Fruit fly (Drosophila melanogaster) whole organism, embryonic: Measurements from ENCODE around the gene ida.

ENCODE experiments used
- Bgb ChIP-seq: fragments of 200-800 bp; sonication (Bioruptor generic); IDR thresholded peaks from 2 replicates; pipeline ENCODE4 v1.3.6; 2022; ENCODE audit warnings: missing biosample characterization, missing genetic modification characterization; ENCODE audit not compliant: partially characterized antibody
- CG11093 ChIP-seq: fragments of 200-800 bp; sonication (Bioruptor generic); IDR thresholded peaks from 3 replicates; pipeline ENCODE4 v1.3.6; 2022; ENCODE audit warnings: missing biosample characterization, missing genetic modification characterization
- CG11398 ChIP-seq: fragments of 200-800 bp; sonication (Bioruptor generic); optimal IDR thresholded peaks from 2 replicates; lab custom pipeline; 2016; ENCODE audit warnings: missing biosample characterization, missing genetic modification characterization
- CG11456 ChIP-seq: fragments of 200-800 bp; sonication (Bioruptor generic); IDR thresholded peaks from 3 replicates; pipeline ENCODE4 v1.3.6; 2022; ENCODE audit warnings: missing biosample characterization, missing genetic modification characterization
- CG11560 ChIP-seq: fragments of 200-800 bp; sonication (Bioruptor generic); IDR thresholded peaks from 3 replicates; pipeline ENCODE4 v1.3.6; 2022; ENCODE audit warnings: missing biosample characterization, missing genetic modification characterization
- CG11695 ChIP-seq: fragments of 200-800 bp; sonication (Bioruptor generic); IDR thresholded peaks from 3 replicates; pipeline ENCODE4 v1.3.6; 2022; ENCODE audit warnings: missing biosample characterization, missing genetic modification characterization
- CG14667 ChIP-seq: fragments of 200-800 bp; sonication (Bioruptor generic); IDR thresholded peaks from 2 replicates; pipeline ENCODE4 v1.3.6; 2022; ENCODE audit warnings: missing biosample characterization, missing genetic modification characterization
- CG1647 ChIP-seq: fragments of 200-800 bp; sonication (Bioruptor generic); optimal IDR thresholded peaks from 3 replicates; lab custom pipeline; 2016; ENCODE audit warnings: missing biosample characterization, missing genetic modification characterization
- CG17802 ChIP-seq: fragments of 200-800 bp; sonication (Bioruptor generic); optimal IDR thresholded peaks from 2 replicates; lab custom pipeline; 2018; ENCODE audit warnings: missing biosample characterization, mild to moderate bottlenecking, missing genetic modification characterization, moderate library complexity
- CG18262 ChIP-seq: fragments of 200-800 bp; optimal IDR thresholded peaks from 3 replicates; lab custom pipeline; 2019; ENCODE audit warnings: missing biosample characterization, mild to moderate bottlenecking, missing genetic modification characterization, moderate library complexity
- CG18476 ChIP-seq: fragments of 200-800 bp; sonication (Bioruptor generic); optimal IDR thresholded peaks from 2 replicates; lab custom pipeline; 2016; ENCODE audit warnings: missing biosample characterization, mild to moderate bottlenecking, missing genetic modification characterization
- CG2889 ChIP-seq: fragments of 200-800 bp; sonication (Bioruptor generic); IDR thresholded peaks from 3 replicates; pipeline ENCODE4 v1.3.6; 2022; ENCODE audit warnings: missing biosample characterization, missing genetic modification characterization
- CG30431 ChIP-seq: fragments of 200-800 bp; sonication (Bioruptor generic); optimal IDR thresholded peaks from 2 replicates; lab custom pipeline; 2017; ENCODE audit warnings: missing biosample characterization, missing genetic modification characterization
- CG31441 ChIP-seq: fragments of 200-800 bp; sonication (Bioruptor generic); IDR thresholded peaks from 2 replicates; pipeline ENCODE4 v1.3.6; 2022; ENCODE audit warnings: missing biosample characterization, missing genetic modification characterization
- CG3163 ChIP-seq: fragments of 200-800 bp; sonication (Bioruptor generic); optimal IDR thresholded peaks from 3 replicates; lab custom pipeline; 2016; ENCODE audit warnings: missing biosample characterization, missing genetic modification characterization
- CG33557 ChIP-seq: fragments of 200-800 bp; sonication (Bioruptor generic); optimal IDR thresholded peaks from 2 replicates; lab custom pipeline; 2019; ENCODE audit warnings: missing biosample characterization, mild to moderate bottlenecking, missing genetic modification characterization, moderate library complexity
- CG3847 ChIP-seq: fragments of 200-800 bp; sonication (Bioruptor generic); IDR thresholded peaks from 2 replicates; pipeline ENCODE4 v1.3.6; 2022; ENCODE audit warnings: missing biosample characterization, missing genetic modification characterization
- CG8089 ChIP-seq: fragments of 200-800 bp; sonication (Bioruptor generic); optimal IDR thresholded peaks from 3 replicates; lab custom pipeline; 2016; ENCODE audit warnings: missing biosample characterization, missing genetic modification characterization
- CG8765 ChIP-seq: fragments of 200-800 bp; sonication (Bioruptor generic); IDR thresholded peaks from 2 replicates; pipeline ENCODE4 v1.3.6; 2022; ENCODE audit warnings: missing biosample characterization, missing genetic modification characterization
- Drgx ChIP-seq: fragments of 200-800 bp; sonication (Bioruptor generic); IDR thresholded peaks from 2 replicates; pipeline ENCODE4 v1.3.6; 2022; ENCODE audit warnings: missing biosample characterization, missing genetic modification characterization
- Gsc ChIP-seq: fragments of 200-800 bp; sonication (Bioruptor generic); IDR thresholded peaks from 2 replicates; pipeline ENCODE4 v1.3.6; 2022; ENCODE audit warnings: missing biosample characterization, missing genetic modification characterization
- Hr39 ChIP-seq: fragments of >200 bp; optimal IDR thresholded peaks from 2 replicates; lab custom pipeline; 2017
- Hr51 ChIP-seq, 2 experiments: fragments of 200-800 bp; sonication (Bioruptor generic); optimal IDR thresholded peaks; 2 replicates in 1 of 2; 3 replicates in 1 of 2; lab custom pipeline; 2016 to 2018; ENCODE audit warnings: missing biosample characterization in 2 of 2, missing genetic modification characterization in 2 of 2, mild to moderate bottlenecking in 1 of 2, moderate library complexity in 1 of 2
- Hsf ChIP-seq: fragments of 200-800 bp; sonication (Bioruptor generic); optimal IDR thresholded peaks from 3 replicates; lab custom pipeline; 2016; ENCODE audit warnings: missing biosample characterization, missing genetic modification characterization
- Mes4 ChIP-seq: fragments of 200-800 bp; sonication (Bioruptor generic); optimal IDR thresholded peaks from 2 replicates; lab custom pipeline; 2016; ENCODE audit warnings: missing biosample characterization, missing genetic modification characterization
- NfI ChIP-seq: fragments of 200-800 bp; sonication (Bioruptor generic); optimal IDR thresholded peaks from 3 replicates; lab custom pipeline; 2018; ENCODE audit warnings: missing biosample characterization, mild to moderate bottlenecking, missing genetic modification characterization, moderate library complexity
- Pdp1 ChIP-seq, 2 experiments: fragments of 200-800 bp; sonication (Bioruptor generic); optimal IDR thresholded peaks; 3 replicates each; lab custom pipeline; 2016; ENCODE audit warnings: missing biosample characterization in 2 of 2, missing genetic modification characterization in 2 of 2, mild to moderate bottlenecking in 1 of 2, moderate library complexity in 1 of 2
- Sin3A ChIP-seq: fragments of >200 bp; optimal IDR thresholded peaks from 2 replicates; lab custom pipeline; 2018
- chif ChIP-seq, 2 experiments: fragments of 200-800 bp; sonication (Bioruptor generic); optimal IDR thresholded peaks; 3 replicates each; lab custom pipeline; 2016; ENCODE audit warnings: missing biosample characterization in 2 of 2, missing genetic modification characterization in 2 of 2
- dati ChIP-seq: fragments of 200-800 bp; sonication (Bioruptor generic); IDR thresholded peaks from 2 replicates; pipeline ENCODE4 v1.3.6; 2022; ENCODE audit warnings: missing biosample characterization, missing genetic modification characterization
- dmrt99B ChIP-seq: fragments of 200-800 bp; sonication (Bioruptor generic); optimal IDR thresholded peaks from 2 replicates; lab custom pipeline; 2018; ENCODE audit warnings: missing biosample characterization, mild to moderate bottlenecking, missing genetic modification characterization, moderate library complexity
- dpn ChIP-seq, 2 experiments: fragments of 200-800 bp; sonication (Bioruptor generic); optimal IDR thresholded peaks; 3 replicates each; lab custom pipeline; 2016; ENCODE audit warnings: missing biosample characterization in 2 of 2, missing genetic modification characterization in 2 of 2
- ems ChIP-seq: fragments of 200-800 bp; sonication (Bioruptor generic); optimal IDR thresholded peaks from 3 replicates; lab custom pipeline; 2016; ENCODE audit warnings: missing biosample characterization, missing genetic modification characterization
- gcm ChIP-seq: fragments of 200-800 bp; sonication (Bioruptor generic); optimal IDR thresholded peaks from 2 replicates; lab custom pipeline; 2019; ENCODE audit warnings: missing biosample characterization, mild to moderate bottlenecking, missing genetic modification characterization, moderate library complexity
- hb ChIP-seq: fragments of 200-800 bp; sonication (Bioruptor generic); IDR thresholded peaks from 3 replicates; pipeline ENCODE4 v1.3.6; 2022; ENCODE audit warnings: missing biosample characterization, missing genetic modification characterization; ENCODE audit not compliant: partially characterized antibody
- ind ChIP-seq: fragments of 200-800 bp; sonication (Bioruptor generic); optimal IDR thresholded peaks from 3 replicates; lab custom pipeline; 2016; ENCODE audit warnings: missing biosample characterization, missing genetic modification characterization
- jumu ChIP-seq: fragments of 200-800 bp; sonication (Bioruptor generic); optimal IDR thresholded peaks from 3 replicates; lab custom pipeline; 2016; ENCODE audit warnings: missing biosample characterization, missing genetic modification characterization
- lab ChIP-seq: fragments of 200-800 bp; sonication (Bioruptor generic); optimal IDR thresholded peaks from 3 replicates; lab custom pipeline; 2017; ENCODE audit warnings: missing biosample characterization, missing genetic modification characterization, mild to moderate bottlenecking, moderate library complexity, missing genetic modification reagents
- lmd ChIP-seq: fragments of 200-800 bp; sonication (Bioruptor generic); IDR thresholded peaks from 2 replicates; pipeline ENCODE4 v1.3.6; 2022; ENCODE audit warnings: missing biosample characterization, missing genetic modification characterization
- lov ChIP-seq, 2 experiments: fragments of 200-800 bp in 1 of 2; fragments of >200 bp in 1 of 2; sonication (Bioruptor generic) in 1 of 2; IDR thresholded peaks in 1 of 2; optimal IDR thresholded peaks in 1 of 2; 2 replicates in 1 of 2; 3 replicates in 1 of 2; pipeline versions ENCODE4 v1.3.6 to Lab custom; 2017 to 2022; ENCODE audit warnings: missing biosample characterization in 1 of 2, missing genetic modification characterization in 1 of 2
- mam ChIP-seq: fragments of 200-800 bp; sonication (Bioruptor generic); optimal IDR thresholded peaks from 3 replicates; lab custom pipeline; 2016; ENCODE audit warnings: missing biosample characterization, missing genetic modification characterization
- pfk ChIP-seq: fragments of 200-800 bp; sonication (Bioruptor generic); optimal IDR thresholded peaks from 2 replicates; lab custom pipeline; 2018; ENCODE audit warnings: missing biosample characterization, mild to moderate bottlenecking, missing genetic modification characterization, moderate library complexity
- pita ChIP-seq: fragments of 200-800 bp; sonication (Bioruptor generic); optimal IDR thresholded peaks from 2 replicates; lab custom pipeline; 2017; ENCODE audit warnings: missing biosample characterization, mild to moderate bottlenecking, missing genetic modification characterization
- ranshi ChIP-seq: fragments of 200-800 bp; sonication (Bioruptor generic); IDR thresholded peaks from 2 replicates; pipeline ENCODE4 v1.3.6; 2022; ENCODE audit warnings: missing biosample characterization, missing genetic modification characterization
- sens ChIP-seq: fragments of 200-800 bp; sonication (Bioruptor generic); peaks from one replicate; lab custom pipeline; 2016; ENCODE audit warnings: missing biosample characterization, missing genetic modification characterization
- slou ChIP-seq: fragments of 200-800 bp; sonication (Bioruptor generic); optimal IDR thresholded peaks from 3 replicates; lab custom pipeline; 2016; ENCODE audit warnings: missing biosample characterization, missing genetic modification characterization
- tap ChIP-seq: fragments of 200-800 bp; optimal IDR thresholded peaks from 3 replicates; lab custom pipeline; 2019; ENCODE audit warnings: missing biosample characterization, mild to moderate bottlenecking, missing genetic modification characterization, moderate library complexity
- tll ChIP-seq, 2 experiments: fragments of 200-800 bp in 1 of 2; fragments of >200 bp in 1 of 2; sonication (Bioruptor generic) in 1 of 2; optimal IDR thresholded peaks; 2 replicates each; lab custom pipeline; 2017 to 2019; ENCODE audit warnings: missing biosample characterization in 2 of 2, missing genetic modification characterization in 2 of 2, mild to moderate bottlenecking in 1 of 2, moderate library complexity in 1 of 2
- toy ChIP-seq: fragments of 200-800 bp; sonication (Bioruptor generic); IDR thresholded peaks from 2 replicates; pipeline ENCODE4 v1.3.6; 2022; ENCODE audit warnings: missing biosample characterization, missing genetic modification characterization
- zen ChIP-seq: fragments of 200-800 bp; sonication (Bioruptor generic); optimal IDR thresholded peaks from 3 replicates; lab custom pipeline; 2018; ENCODE audit warnings: missing biosample characterization, mild to moderate bottlenecking, missing genetic modification characterization, moderate library complexity
- zf30C ChIP-seq: fragments of 200-800 bp; sonication (Bioruptor generic); optimal IDR thresholded peaks from 3 replicates; lab custom pipeline; 2018; ENCODE audit warnings: missing biosample characterization, mild to moderate bottlenecking, missing genetic modification characterization

ida gene

dm6 chr3L:3873094-3873493 is 32.0 kb upstream of the ida start (continued):
- TF ChIP-seq lov (optimal IDR thresholded peaks at IDR 0.05; lab: Kevin White, UChicago) (no peak), lov (GFP tag; IDR thresholded peaks at IDR 0.05; lab: Robert Waterston, UW) (no peak), Mes4 (GFP tag; lab: Kevin White, UChicago) (no peak), CG3847 (GFP tag; lab: Robert Waterston, UW) (no peak), Bgb (GFP tag; lab: Robert Waterston, UW) (no peak), lab (no peak), CG30431 (GFP tag; lab: Kevin White, UChicago) (no peak), CG18476 (GFP tag; lab: Kevin White, UChicago) (no peak), Hr51 (GFP tag; optimal IDR thresholded peaks at IDR 0.05; lab: Kevin White, UChicago) (peak in 1 of 2 experiments; percentile 3), Hr39 (lab: Kevin White, UChicago) (no peak), NfI (GFP tag; lab: Kevin White, UChicago) (no peak), CG31441 (GFP tag; lab: Robert Waterston, UW) (0 out of 2 replicates have a peak, but pooled peaks have one; percentile 47), zen (tag; lab: Kevin White, UChicago) (no peak), pfk (GFP tag; lab: Kevin White, UChicago) (no peak), CG11560 (no peak), CG33557 (GFP tag; lab: Kevin White, UChicago) (peak; percentile 64), CG11398 (no peak), Gsc (GFP tag; lab: Robert Waterston, UW) (no peak)

- peak; percentile 18; the same call in 1 of the 2 replicates for TF ChIP-seq lmd (GFP tag; lab: Robert Waterston, UW)
- TF ChIP-seq ind (GFP tag; lab: Kevin White, UChicago): no peak
- TF ChIP-seq CG14667 (GFP tag; lab: Robert Waterston, UW): no peak
- no peak for TF ChIP-seq CG11560
- TF ChIP-seq tll (GFP tag; optimal IDR thresholded peaks at IDR 0.05; lab: Kevin White, UChicago): no peak
- no peak for TF ChIP-seq CG2889
- TF ChIP-seq dmrt99B (tag; lab: Kevin White, UChicago): peak; percentile 45
- no peak for TF ChIP-seq toy (GFP tag; lab: Robert Waterston, UW)
- no peak for TF ChIP-seq mam (GFP tag; lab: Kevin White, UChicago)
- TF ChIP-seq Drgx (GFP tag; lab: Robert Waterston, UW): no peak
- peak; percentile 22 for TF ChIP-seq gcm (GFP tag; lab: Kevin White, UChicago)
- TF ChIP-seq ems (GFP tag; lab: Kevin White, UChicago): peak; percentile 7
- peak; percentile 14 for TF ChIP-seq CG1647 (GFP tag; lab: Kevin White, UChicago)
- no peak for TF ChIP-seq CG3163 (GFP tag; lab: Kevin White, UChicago)
- peak; percentile 92 for TF ChIP-seq sens (GFP tag; lab: Kevin White, UChicago)
- TF ChIP-seq CG17802: no peak
- peak; percentile 53 for TF ChIP-seq CG33557 (GFP tag; lab: Kevin White, UChicago)
- TF ChIP-seq ranshi (GFP tag; lab: Robert Waterston, UW): no peak
- no peak for TF ChIP-seq Sin3A (lab: Kevin White, UChicago)
- TF ChIP-seq CG11093 (GFP tag; lab: Robert Waterston, UW): no peak
- no peak for TF ChIP-seq pita (GFP tag; lab: Kevin White, UChicago)
- TF ChIP-seq chif (GFP tag; optimal IDR thresholded peaks at IDR 0.05; lab: Kevin White, UChicago): peak; percentile 15 to 76
- no peak for TF ChIP-seq tap (tag; lab: Kevin White, UChicago)
- TF ChIP-seq jumu (GFP tag; lab: Kevin White, UChicago): no peak
- TF ChIP-seq dpn (GFP tag; optimal IDR thresholded peaks at IDR 0.05; lab: Kevin White, UChicago): peak in 1 of 2 experiments; percentile 22
- no peak for TF ChIP-seq CG11695 (GFP tag; lab: Robert Waterston, UW)
- TF ChIP-seq hb: no peak
- TF ChIP-seq zf30C (GFP tag; lab: Kevin White, UChicago): peak; percentile 62
- peak; percentile 69; the same call in 1 of the 2 replicates for TF ChIP-seq CG8765
- TF ChIP-seq Pdp1 (GFP tag; optimal IDR thresholded peaks at IDR 0.05; lab: Kevin White, UChicago): peak; percentile 15 to 40
- TF ChIP-seq CG11456 (GFP tag; lab: Robert Waterston, UW): no peak
- TF ChIP-seq CG18262 (tag; lab: Kevin White, UChicago): peak; percentile 72
- TF ChIP-seq dati (GFP tag; lab: Robert Waterston, UW): no peak
- no peak for TF ChIP-seq CG8089 (GFP tag; lab: Kevin White, UChicago)
- peak; percentile 25 for TF ChIP-seq Hsf (GFP tag; lab: Kevin White, UChicago)
- no peak for TF ChIP-seq slou (GFP tag; lab: Kevin White, UChicago)
These were observed 30.1 kb upstream of the ida start for dm6 chr3L:3875004-3875403.
